Worm (Caenorhabditis elegans): Measurements from ENCODE around the gene deg-3.

deg-3 gene

DNA sequence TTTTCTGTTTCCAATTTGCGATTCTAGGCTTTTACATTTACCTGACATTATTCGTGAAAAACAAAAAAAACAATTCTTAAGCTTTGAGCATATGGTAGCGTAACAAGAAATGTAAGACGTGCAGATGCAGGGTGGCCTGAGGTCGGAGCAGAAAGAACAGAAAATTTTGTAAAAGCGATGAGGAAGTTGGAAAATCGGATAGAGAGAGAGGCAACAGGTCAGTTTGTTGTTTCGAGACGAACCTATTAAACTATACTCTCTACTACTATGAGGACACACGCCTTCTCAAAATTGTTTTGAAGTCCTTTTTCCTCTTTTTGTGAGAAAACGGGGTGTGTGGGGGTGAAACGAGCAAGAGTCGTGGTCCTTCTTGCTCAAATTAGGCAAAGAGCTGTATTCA lies 6.6 kb upstream of the deg-3 start, which contains the start of gene des-2:
Gene des-2, minus strand, starts transcription at position 101 of the 400 bp plus-strand sequence.
- TF ChIP-seq hmg-4 (GFP tag; optimal IDR thresholded peaks at IDR 0.05) (no peak), tra-4 (tag; optimal IDR thresholded peaks at IDR 0.05) (no peak), aly-1 (tag; optimal IDR thresholded peaks at IDR 0.05) (no peak), ets-7 (tag; optimal IDR thresholded peaks at IDR 0.05) (no peak), pes-1 (GFP tag; IDR thresholded peaks at IDR 0.05) (no peak), scrt-1 (GFP tag; IDR thresholded peaks at IDR 0.05) (no peak), B0310.2 (tag; optimal IDR thresholded peaks at IDR 0.05) (no peak), sea-1 (GFP tag; conservative IDR thresholded peaks at IDR 0.05) (no peak), F13C5.2 (tag; optimal IDR thresholded peaks at IDR 0.05) (no peak), ceh-13 (GFP tag; optimal IDR thresholded peaks at IDR 0.05) (no peak), ceh-36 (tag; optimal IDR thresholded peaks at IDR 0.05) (no peak), tbx-11 (GFP tag; IDR thresholded peaks at IDR 0.05) (no peak), ama-1 (optimal IDR thresholded peaks at IDR 0.05) (no peak), hnd-1 (tag; optimal IDR thresholded peaks at IDR 0.05) (no peak), tbx-37 (GFP tag; conservative IDR thresholded peaks at IDR 0.05) (no peak), flt-1 (GFP tag; IDR thresholded peaks at IDR 0.05) (no peak)

DNA sequence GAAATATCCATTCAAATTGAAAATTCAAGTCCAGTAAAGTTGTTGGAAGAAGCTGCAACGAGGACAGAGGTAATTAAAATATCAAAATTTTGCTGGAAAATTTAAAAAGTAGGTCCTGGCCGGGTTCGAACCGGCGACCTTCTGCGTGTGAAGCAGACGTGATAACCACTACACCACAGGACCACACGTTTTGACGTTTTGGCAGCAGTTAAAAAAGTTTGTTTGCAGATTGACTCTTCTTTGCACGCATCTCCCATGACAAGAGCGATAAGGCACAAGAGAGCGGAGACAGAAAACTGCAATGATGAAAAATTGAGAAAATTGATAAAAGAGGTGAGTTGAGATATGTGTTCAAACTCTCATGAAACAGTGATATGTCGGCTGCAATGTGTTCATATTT lies 2.8 kb downstream of the deg-3 start:
- no peak for TF ChIP-seq hmg-4 (GFP tag; optimal IDR thresholded peaks at IDR 0.05)
- TF ChIP-seq flt-1 (GFP tag; IDR thresholded peaks at IDR 0.05), result no peak
- no peak for TF ChIP-seq tbx-37 (GFP tag; conservative IDR thresholded peaks at IDR 0.05)
- TF ChIP-seq ama-1 (optimal IDR thresholded peaks at IDR 0.05), result no peak
- no peak for TF ChIP-seq pes-1 (GFP tag; IDR thresholded peaks at IDR 0.05)

DNA sequence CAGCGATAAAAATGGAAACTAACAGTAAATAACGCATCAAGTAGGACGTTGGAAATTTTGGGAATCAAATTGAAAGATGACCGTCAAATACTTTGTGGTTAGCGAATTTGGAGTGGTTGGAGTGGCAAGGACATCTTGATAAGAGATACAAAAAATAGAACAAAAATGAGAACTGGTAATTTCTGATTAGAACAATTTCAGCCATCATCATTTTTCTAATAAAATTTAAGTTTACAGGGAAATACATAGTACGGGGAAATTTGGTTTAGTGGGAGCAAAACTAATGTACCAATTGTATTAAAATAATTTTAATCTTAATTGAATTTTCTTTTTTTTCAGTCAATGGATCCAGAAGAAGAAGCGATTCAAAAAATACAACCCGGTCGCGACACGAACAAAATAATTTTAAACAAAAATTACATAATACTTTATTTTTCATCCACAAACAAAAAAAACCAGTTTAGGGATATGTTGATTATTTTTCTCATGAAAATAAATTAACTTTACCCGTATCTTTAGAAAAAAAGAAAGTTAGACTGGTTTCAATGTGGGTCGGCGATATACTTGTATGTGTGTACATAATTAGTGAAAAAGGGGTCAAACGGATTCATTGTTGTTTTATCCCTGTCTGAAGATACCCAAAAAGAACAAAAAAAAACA lies 3.9 kb downstream of the deg-3 start, which contains the start of the genes K03B8.8 and grl-3:
Gene K03B8.8, minus strand, starts transcription at position 101 of the 660 bp plus-strand sequence.
Gene grl-3, plus strand, starts transcription at position 610 of the 660 bp plus-strand sequence.
- no peak for TF ChIP-seq pes-1 (GFP tag; IDR thresholded peaks at IDR 0.05)

DNA sequence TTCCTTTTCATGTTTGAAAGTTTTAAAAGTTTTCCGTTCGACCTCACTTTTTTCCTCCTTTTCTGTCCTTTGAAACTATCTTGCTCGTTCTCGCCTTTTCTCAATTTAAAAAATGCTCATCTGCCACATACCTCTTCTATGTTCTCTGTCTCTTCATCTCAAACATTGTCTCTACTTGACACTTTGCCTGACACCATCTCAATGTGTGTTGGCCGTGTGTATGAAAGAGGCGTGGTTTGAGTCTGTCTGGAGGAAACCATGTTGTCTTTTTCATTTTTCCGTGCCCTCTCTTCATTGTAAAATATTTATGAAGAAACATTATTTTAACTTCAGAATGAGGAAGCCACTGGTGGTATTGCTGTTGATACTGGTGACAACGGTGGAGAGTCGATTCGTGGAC lies 7.7 kb downstream of the deg-3 start, which contains the start of gene K03B8.6:
Gene K03B8.6, plus strand, starts transcription at position 334 of the 400 bp plus-strand sequence.
- no peak for TF ChIP-seq scrt-1 (GFP tag; IDR thresholded peaks at IDR 0.05)
- TF ChIP-seq pes-1 (GFP tag; IDR thresholded peaks at IDR 0.05), result no peak
- no peak for TF ChIP-seq aly-1 (tag; optimal IDR thresholded peaks at IDR 0.05)
- TF ChIP-seq sea-1 (GFP tag; conservative IDR thresholded peaks at IDR 0.05), result no peak
- TF ChIP-seq F13C5.2 (tag; optimal IDR thresholded peaks at IDR 0.05), result no peak
- TF ChIP-seq B0310.2 (tag; optimal IDR thresholded peaks at IDR 0.05), result no peak
- TF ChIP-seq tbx-37 (GFP tag; conservative IDR thresholded peaks at IDR 0.05), result no peak
- no peak for TF ChIP-seq ceh-36 (tag; optimal IDR thresholded peaks at IDR 0.05)
- TF ChIP-seq ceh-13 (GFP tag; optimal IDR thresholded peaks at IDR 0.05), result no peak
- no peak for TF ChIP-seq ama-1 (optimal IDR thresholded peaks at IDR 0.05)
- no peak for TF ChIP-seq hmg-4 (GFP tag; optimal IDR thresholded peaks at IDR 0.05)
- TF ChIP-seq flt-1 (GFP tag; IDR thresholded peaks at IDR 0.05), result no peak
- TF ChIP-seq tra-4 (tag; optimal IDR thresholded peaks at IDR 0.05), result no peak
- no peak for TF ChIP-seq hmbx-1 (tag; optimal IDR thresholded peaks at IDR 0.05)
- TF ChIP-seq tbx-11 (GFP tag; IDR thresholded peaks at IDR 0.05), result no peak
- no peak for TF ChIP-seq ets-7 (tag; optimal IDR thresholded peaks at IDR 0.05)
- TF ChIP-seq hnd-1 (tag; optimal IDR thresholded peaks at IDR 0.05), result no peak

DNA sequence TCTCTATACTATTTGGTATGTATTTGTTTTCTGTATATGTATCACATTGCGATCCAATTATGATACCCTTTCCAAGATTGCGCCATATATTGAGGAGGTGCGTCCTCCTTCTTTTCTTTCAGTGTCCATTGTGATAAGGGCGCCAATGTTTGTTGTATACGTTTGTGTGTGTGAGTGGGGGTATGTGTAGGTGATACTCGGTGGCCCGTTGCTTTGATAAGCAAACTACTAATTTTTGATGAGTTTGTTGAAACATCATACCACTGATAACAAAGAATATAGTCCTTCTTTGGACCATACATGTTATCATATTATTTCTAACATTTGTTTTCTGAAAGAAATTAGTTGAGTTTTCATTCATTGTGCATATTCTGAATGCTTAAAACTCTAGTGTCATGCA lies 11.3 kb downstream of the deg-3 start:
- TF ChIP-seq aly-1 (tag; optimal IDR thresholded peaks at IDR 0.05) (no peak), tbx-11 (GFP tag; IDR thresholded peaks at IDR 0.05) (no peak), ceh-13 (GFP tag; optimal IDR thresholded peaks at IDR 0.05) (no peak), F13C5.2 (tag; optimal IDR thresholded peaks at IDR 0.05) (no peak), ceh-36 (tag; optimal IDR thresholded peaks at IDR 0.05) (no peak), hnd-1 (tag; optimal IDR thresholded peaks at IDR 0.05) (no peak), sea-1 (GFP tag; conservative IDR thresholded peaks at IDR 0.05) (no peak), tra-4 (tag; optimal IDR thresholded peaks at IDR 0.05) (no peak), pes-1 (GFP tag; IDR thresholded peaks at IDR 0.05) (no peak), B0310.2 (tag; optimal IDR thresholded peaks at IDR 0.05) (no peak), ama-1 (optimal IDR thresholded peaks at IDR 0.05) (no peak), tbx-37 (GFP tag; conservative IDR thresholded peaks at IDR 0.05) (no peak), flt-1 (GFP tag; IDR thresholded peaks at IDR 0.05) (no peak), scrt-1 (GFP tag; IDR thresholded peaks at IDR 0.05) (no peak), hmg-4 (GFP tag; optimal IDR thresholded peaks at IDR 0.05) (no peak), ets-7 (tag; optimal IDR thresholded peaks at IDR 0.05) (no peak), hmbx-1 (tag; optimal IDR thresholded peaks at IDR 0.05) (no peak)

DNA sequence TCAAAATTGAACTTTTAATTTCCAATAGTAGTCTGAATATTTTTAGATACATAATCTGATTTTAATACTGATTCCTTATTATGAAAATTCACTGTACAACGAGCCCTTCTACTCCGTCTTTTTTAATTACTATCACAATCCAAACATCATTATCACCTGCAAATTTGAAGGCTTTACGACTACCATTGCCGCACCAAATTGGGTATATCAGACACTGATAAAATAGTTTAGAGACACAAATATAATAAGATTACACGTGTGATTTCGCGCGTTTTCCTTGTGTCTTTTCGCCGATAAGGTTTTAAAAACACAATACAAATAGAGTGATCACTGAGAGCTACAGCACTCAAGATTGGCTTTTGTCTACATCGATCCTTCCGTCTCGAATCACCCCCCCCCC lies 11.9 kb downstream of the deg-3 start:
- TF ChIP-seq F13C5.2 (tag; optimal IDR thresholded peaks at IDR 0.05), result no peak
- no peak for TF ChIP-seq scrt-1 (GFP tag; IDR thresholded peaks at IDR 0.05)
- TF ChIP-seq tbx-11 (GFP tag; IDR thresholded peaks at IDR 0.05), result no peak
- TF ChIP-seq B0310.2 (tag; optimal IDR thresholded peaks at IDR 0.05), result no peak
- no peak for TF ChIP-seq tra-4 (tag; optimal IDR thresholded peaks at IDR 0.05)
- no peak for TF ChIP-seq ceh-13 (GFP tag; optimal IDR thresholded peaks at IDR 0.05)
- no peak for TF ChIP-seq hnd-1 (tag; optimal IDR thresholded peaks at IDR 0.05)
- TF ChIP-seq flt-1 (GFP tag; IDR thresholded peaks at IDR 0.05), result no peak
- no peak for TF ChIP-seq ets-7 (tag; optimal IDR thresholded peaks at IDR 0.05)
- TF ChIP-seq ama-1 (optimal IDR thresholded peaks at IDR 0.05), result no peak
- no peak for TF ChIP-seq hmbx-1 (tag; optimal IDR thresholded peaks at IDR 0.05)
- TF ChIP-seq sea-1 (GFP tag; conservative IDR thresholded peaks at IDR 0.05), result no peak
- no peak for TF ChIP-seq ceh-36 (tag; optimal IDR thresholded peaks at IDR 0.05)
- TF ChIP-seq hmg-4 (GFP tag; optimal IDR thresholded peaks at IDR 0.05), result no peak
- no peak for TF ChIP-seq tbx-37 (GFP tag; conservative IDR thresholded peaks at IDR 0.05)
- no peak for TF ChIP-seq aly-1 (tag; optimal IDR thresholded peaks at IDR 0.05)
- TF ChIP-seq pes-1 (GFP tag; IDR thresholded peaks at IDR 0.05), result no peak

DNA sequence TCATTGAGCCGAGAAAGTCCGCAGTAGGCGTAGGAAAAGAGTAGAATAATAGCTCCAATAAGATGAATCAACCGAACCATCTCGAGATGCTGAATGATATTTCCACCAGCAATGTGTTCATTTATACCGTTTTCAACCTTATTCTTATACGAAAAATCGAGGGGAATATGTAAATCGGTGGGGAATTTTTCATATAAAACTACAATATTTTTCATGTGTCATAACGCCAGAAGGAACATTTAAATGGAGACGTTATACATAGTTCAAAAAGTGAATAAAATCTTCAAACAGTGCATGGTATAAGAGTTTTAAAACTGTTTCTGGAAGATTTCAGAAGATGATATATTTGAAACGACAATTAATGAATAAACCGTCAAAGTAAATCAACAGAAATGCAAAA lies 12.3 kb downstream of the deg-3 start, which contains the start of gene nas-19:
Gene nas-19, minus strand, starts transcription at position 101 of the 400 bp plus-strand sequence.
- no peak for TF ChIP-seq sea-1 (GFP tag; conservative IDR thresholded peaks at IDR 0.05)
- no peak for TF ChIP-seq tbx-37 (GFP tag; conservative IDR thresholded peaks at IDR 0.05)
- no peak for TF ChIP-seq flt-1 (GFP tag; IDR thresholded peaks at IDR 0.05)
- TF ChIP-seq hnd-1 (tag; optimal IDR thresholded peaks at IDR 0.05), result no peak

Data from whole organism, early embryonic.